Worm (Caenorhabditis elegans) whole organism, late embryonic: Measurements from ENCODE around the gene spat-3.
A peak's percentile ranks its signal among the peaks of the same experiment; 100 is the strongest.

ENCODE experiments used
- C38D4.7 ChIP-seq: fragments of 200-800 bp; sonication (Bioruptor generic); optimal IDR thresholded peaks from 2 replicates; lab custom pipeline; 2018; ENCODE audit warnings: mild to moderate bottlenecking, missing genetic modification characterization, moderate library complexity, missing compliant biosample characterization
- F13H6.1 ChIP-seq: sonication (generic microtip); optimal IDR thresholded peaks from 2 replicates; lab custom pipeline; 2016; ENCODE audit warnings: missing genetic modification characterization, missing compliant biosample characterization
- K02D7.2 ChIP-seq: sonication (generic microtip); optimal IDR thresholded peaks from 2 replicates; lab custom pipeline; 2017; ENCODE audit warnings: mild to moderate bottlenecking, missing genetic modification characterization, missing compliant biosample characterization
- T23F11.4 ChIP-seq: fragments of 200-800 bp; sonication (Bioruptor generic); optimal IDR thresholded peaks from 2 replicates; lab custom pipeline; 2018; ENCODE audit warnings: mild to moderate bottlenecking, missing genetic modification characterization, missing compliant biosample characterization
- Y22D7AL.16 ChIP-seq: sonication (generic microtip); optimal IDR thresholded peaks from 2 replicates; lab custom pipeline; 2016; ENCODE audit warnings: missing genetic modification characterization, missing compliant biosample characterization
- ahr-1 ChIP-seq: sonication (generic microtip); optimal IDR thresholded peaks from 2 replicates; lab custom pipeline; 2016; ENCODE audit warnings: missing genetic modification characterization, missing compliant biosample characterization
- ceh-14 ChIP-seq: sonication (generic microtip); optimal IDR thresholded peaks from 2 replicates; lab custom pipeline; 2016; ENCODE audit warnings: missing genotype, missing genetic modification characterization, missing compliant biosample characterization
- ceh-18 ChIP-seq: sonication (generic microtip); optimal IDR thresholded peaks from 2 replicates; lab custom pipeline; 2016; ENCODE audit warnings: missing genetic modification characterization, missing compliant biosample characterization
- ceh-22 ChIP-seq: sonication (generic microtip); optimal IDR thresholded peaks from 2 replicates; lab custom pipeline; 2017; ENCODE audit warnings: missing biosample characterization, missing genetic modification characterization
- ceh-24 ChIP-seq: sonication (generic microtip); optimal IDR thresholded peaks from 2 replicates; lab custom pipeline; 2016; ENCODE audit warnings: mild to moderate bottlenecking, missing genetic modification characterization, missing compliant biosample characterization
- ceh-30 ChIP-seq: fragments of 150-350 bp; optimal IDR thresholded peaks from 2 replicates; lab custom pipeline; 2014; ENCODE audit warnings: missing biosample characterization, missing genetic modification characterization
- ceh-31 ChIP-seq: sonication (generic microtip); optimal IDR thresholded peaks from 2 replicates; lab custom pipeline; 2016; ENCODE audit warnings: missing genetic modification characterization, missing compliant biosample characterization
- ceh-45 ChIP-seq: fragments of 200-800 bp; sonication (Bioruptor generic); IDR thresholded peaks from 2 replicates; pipeline ENCODE4 v1.3.6; 2022; ENCODE audit warnings: missing genetic modification reagents, missing genetic modification characterization, missing compliant biosample characterization
- ceh-48 ChIP-seq: sonication (generic microtip); optimal IDR thresholded peaks from 2 replicates; lab custom pipeline; 2016; ENCODE audit warnings: missing genetic modification characterization, inconsistent platforms, missing compliant biosample characterization
- ceh-6 ChIP-seq: fragments of 200-800 bp; sonication (Bioruptor generic); optimal IDR thresholded peaks from 2 replicates; lab custom pipeline; 2018; ENCODE audit warnings: mild to moderate bottlenecking, missing genetic modification characterization, missing compliant biosample characterization
- ceh-9 ChIP-seq: sonication (generic microtip); optimal IDR thresholded peaks from 2 replicates; lab custom pipeline; 2016; ENCODE audit warnings: mild to moderate bottlenecking, missing genetic modification characterization, inconsistent platforms, missing compliant biosample characterization
- che-1 ChIP-seq: sonication (generic microtip); optimal IDR thresholded peaks from 2 replicates; lab custom pipeline; 2016; ENCODE audit warnings: mild to moderate bottlenecking, missing genetic modification characterization, missing compliant biosample characterization
- dmd-4 ChIP-seq: sonication (generic microtip); optimal IDR thresholded peaks from 2 replicates; lab custom pipeline; 2016; ENCODE audit warnings: borderline replicate concordance, missing genetic modification characterization, missing compliant biosample characterization
- elt-4 ChIP-seq: sonication (generic microtip); optimal IDR thresholded peaks from 2 replicates; lab custom pipeline; 2016; ENCODE audit warnings: missing genetic modification characterization, missing compliant biosample characterization
- fax-1 ChIP-seq: sonication (generic microtip); optimal IDR thresholded peaks from 2 replicates; lab custom pipeline; 2016; ENCODE audit warnings: missing genotype, missing genetic modification characterization, missing compliant biosample characterization
- gmeb-2 ChIP-seq: sonication (generic microtip); optimal IDR thresholded peaks from 2 replicates; lab custom pipeline; 2016; ENCODE audit warnings: missing genetic modification characterization, inconsistent platforms, missing compliant biosample characterization
- hlh-13 ChIP-seq: fragments of 200-800 bp; sonication (Bioruptor generic); optimal IDR thresholded peaks from 2 replicates; lab custom pipeline; 2018; ENCODE audit warnings: mild to moderate bottlenecking, missing genetic modification characterization, missing compliant biosample characterization
- hlh-8 ChIP-seq: sonication (generic microtip); optimal IDR thresholded peaks from 2 replicates; lab custom pipeline; 2016; ENCODE audit warnings: missing genotype, missing genetic modification characterization, missing compliant biosample characterization
- lin-11 ChIP-seq: fragments of 200-800 bp; sonication (Bioruptor generic); optimal IDR thresholded peaks from 2 replicates; lab custom pipeline; 2018; ENCODE audit warnings: mild to moderate bottlenecking, missing genetic modification characterization, missing compliant biosample characterization
- madf-2 ChIP-seq: sonication (generic microtip); optimal IDR thresholded peaks from 2 replicates; lab custom pipeline; 2017; ENCODE audit warnings: missing genetic modification characterization, missing compliant biosample characterization
- mec-3 ChIP-seq: sonication (generic microtip); optimal IDR thresholded peaks from 2 replicates; lab custom pipeline; 2016; ENCODE audit warnings: borderline replicate concordance, missing genetic modification characterization, missing compliant biosample characterization
- pat-9 ChIP-seq: fragments of 200-800 bp; sonication (Bioruptor generic); optimal IDR thresholded peaks from 2 replicates; lab custom pipeline; 2018; ENCODE audit warnings: mild to moderate bottlenecking, missing genetic modification characterization, moderate library complexity, missing compliant biosample characterization
- pha-2 ChIP-seq: sonication (generic microtip); optimal IDR thresholded peaks from 2 replicates; lab custom pipeline; 2017; ENCODE audit warnings: mild to moderate bottlenecking, missing genetic modification characterization, missing compliant biosample characterization
- pqm-1 ChIP-seq: sonication (generic microtip); optimal IDR thresholded peaks from 2 replicates; lab custom pipeline; 2016; ENCODE audit warnings: missing genetic modification characterization, missing compliant biosample characterization
- pros-1 ChIP-seq: fragments of 150-350 bp; optimal IDR thresholded peaks from 2 replicates; lab custom pipeline; 2014; ENCODE audit warnings: missing biosample characterization, missing genetic modification reagents, missing genetic modification characterization
- ref-2 ChIP-seq: sonication (generic microtip); optimal IDR thresholded peaks from 2 replicates; lab custom pipeline; 2016; ENCODE audit warnings: missing genetic modification characterization, missing compliant biosample characterization
- rnt-1 ChIP-seq: sonication (generic microtip); optimal IDR thresholded peaks from 2 replicates; lab custom pipeline; 2016; ENCODE audit warnings: missing genetic modification characterization, missing compliant biosample characterization
- sdc-2 ChIP-seq: sonication (generic microtip); optimal IDR thresholded peaks from 2 replicates; lab custom pipeline; 2016; ENCODE audit warnings: missing genotype, missing genetic modification characterization, missing compliant biosample characterization
- sox-4 ChIP-seq: sonication (generic microtip); optimal IDR thresholded peaks from 2 replicates; lab custom pipeline; 2017; ENCODE audit warnings: mild to moderate bottlenecking, missing genetic modification characterization, inconsistent platforms, missing compliant biosample characterization
- tbx-2 ChIP-seq: sonication (generic microtip); optimal IDR thresholded peaks from 2 replicates; lab custom pipeline; 2016; ENCODE audit warnings: missing genetic modification characterization, missing compliant biosample characterization
- tbx-7 ChIP-seq: sonication (generic microtip); optimal IDR thresholded peaks from 2 replicates; lab custom pipeline; 2016; ENCODE audit warnings: missing genotype, missing genetic modification characterization, missing compliant biosample characterization
- ttx-3 ChIP-seq: sonication (generic microtip); optimal IDR thresholded peaks from 2 replicates; lab custom pipeline; 2016; ENCODE audit warnings: missing genetic modification reagents, missing genetic modification characterization, missing compliant biosample characterization
- unc-3 ChIP-seq, 2 experiments: fragments of 200-800 bp in 1 of 2; sonication (Bioruptor generic) in 1 of 2; sonication (generic microtip) in 1 of 2; conservative IDR thresholded peaks in 1 of 2; optimal IDR thresholded peaks in 1 of 2; 2 replicates each; pipeline versions ENCODE4 v1.3.6 to Lab custom; 2016 to 2022; ENCODE audit warnings: missing compliant biosample characterization in 2 of 2, missing genetic modification characterization in 2 of 2, missing genetic modification reagents in 1 of 2
- unc-42 ChIP-seq: sonication (generic microtip); optimal IDR thresholded peaks from 2 replicates; lab custom pipeline; 2016; ENCODE audit warnings: missing genotype, missing genetic modification characterization, missing compliant biosample characterization
- unc-55 ChIP-seq: sonication (generic microtip); optimal IDR thresholded peaks from 2 replicates; lab custom pipeline; 2017; ENCODE audit warnings: missing biosample characterization, missing genetic modification reagents, missing genetic modification characterization
- unc-86 ChIP-seq: sonication (generic microtip); optimal IDR thresholded peaks from 2 replicates; lab custom pipeline; 2016; ENCODE audit warnings: missing genetic modification characterization, missing compliant biosample characterization
- ztf-16 ChIP-seq: sonication (generic microtip); optimal IDR thresholded peaks from 2 replicates; lab custom pipeline; 2017; ENCODE audit warnings: missing genetic modification characterization, missing compliant biosample characterization

Gene spat-3

ce11 chrX:4606389-4606880 is 707 bp upstream of the spat-3 start (continued):
- peak; percentile 21 for TF ChIP-seq ceh-14 (tag; lab: Kevin White, UChicago)
- peak; percentile 63 for TF ChIP-seq C38D4.7 (GFP tag; lab: Kevin White, UChicago)
- peak; percentile 44 for TF ChIP-seq Y22D7AL.16 (tag; lab: Kevin White, UChicago)
- 0 out of 2 replicates have a peak, but pooled peaks have one; percentile 41 for TF ChIP-seq ceh-45 (GFP tag; lab: Robert Waterston, UW)
- peak; percentile 73 for TF ChIP-seq sox-4 (tag; lab: Kevin White, UChicago)
- TF ChIP-seq sdc-2 (tag; lab: Kevin White, UChicago), result peak; percentile 51
- peak; percentile 13 for TF ChIP-seq ahr-1 (tag; lab: Kevin White, UChicago)
- TF ChIP-seq tbx-2 (tag; lab: Kevin White, UChicago), result peak; percentile 53
- TF ChIP-seq lin-11 (tag; lab: Kevin White, UChicago), result peak; percentile 51
- TF ChIP-seq gmeb-2 (tag; lab: Kevin White, UChicago), result peak; percentile 73
- peak; percentile 72 for TF ChIP-seq pha-2

DNA sequence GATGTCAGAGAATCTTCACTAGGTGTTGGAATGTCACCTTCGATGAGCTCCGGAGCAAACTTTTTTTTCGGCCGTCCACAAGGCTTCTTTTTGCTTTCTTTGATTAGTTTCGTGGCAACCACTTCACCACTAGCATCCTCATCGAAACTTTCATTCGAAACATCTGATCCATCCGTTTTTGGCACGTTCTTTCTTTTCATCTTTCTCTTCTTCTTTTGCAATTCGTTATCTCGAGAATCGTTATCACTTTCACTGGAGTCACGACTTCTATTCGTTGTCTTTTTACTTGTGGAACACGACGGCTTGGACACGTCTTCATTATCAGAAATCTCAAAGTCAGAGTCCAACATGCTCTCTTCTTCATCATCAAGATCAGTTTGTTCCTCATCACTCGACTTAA is 1.5 kb downstream of the spat-3 start:
- TF ChIP-seq sox-4 (tag; lab: Kevin White, UChicago) (no peak), pat-9 (tag; lab: Kevin White, UChicago) (no peak), ceh-48 (tag; lab: Kevin White, UChicago) (no peak), ceh-45 (GFP tag; lab: Robert Waterston, UW) (no peak), C38D4.7 (GFP tag; lab: Kevin White, UChicago) (no peak), ceh-6 (GFP tag; lab: Kevin White, UChicago) (no peak), F13H6.1 (tag; lab: Kevin White, UChicago) (no peak), ceh-9 (tag; lab: Kevin White, UChicago) (no peak), pqm-1 (tag; lab: Kevin White, UChicago) (no peak), ceh-18 (tag; lab: Kevin White, UChicago) (no peak), tbx-7 (tag; lab: Kevin White, UChicago) (no peak), ttx-3 (tag; lab: Kevin White, UChicago) (no peak), ref-2 (tag; lab: Kevin White, UChicago) (no peak), unc-55 (GFP tag; lab: Kevin White, UChicago) (no peak), elt-4 (tag; lab: Kevin White, UChicago) (no peak), ztf-16 (tag; lab: Kevin White, UChicago) (no peak), T23F11.4 (GFP tag; lab: Kevin White, UChicago) (no peak), unc-42 (tag; lab: Kevin White, UChicago) (no peak)

DNA sequence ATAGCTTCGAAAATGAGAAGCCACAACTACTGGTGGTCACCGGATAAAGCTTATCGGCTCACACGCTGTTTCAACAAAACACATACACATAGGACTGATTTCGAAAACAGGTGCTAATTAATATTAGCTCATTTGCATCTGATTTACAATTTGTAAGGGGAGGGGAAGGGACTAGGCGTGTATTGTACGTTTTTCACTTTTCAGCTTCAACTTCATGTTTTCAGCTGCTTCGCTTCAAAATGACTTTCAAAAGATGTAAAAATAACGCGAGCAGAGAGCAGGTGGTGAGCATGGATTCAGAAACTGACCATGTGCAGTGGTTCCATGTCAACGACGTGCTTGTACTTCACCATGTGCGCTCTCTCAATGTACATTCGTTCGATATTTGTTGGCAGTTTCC is 4.7 kb downstream of the spat-3 start:
- no peak for TF ChIP-seq madf-2
- TF ChIP-seq, all 69 proteins: peak for 0

ce11 chrX:4599526-4599925 is 6.2 kb downstream of the spat-3 start:
- TF ChIP-seq unc-3 (GFP tag; conservative IDR thresholded peaks at IDR 0.05; lab: Robert Waterston, UW) (no peak), unc-3 (tag; optimal IDR thresholded peaks at IDR 0.05; lab: Kevin White, UChicago) (no peak), pqm-1 (tag; lab: Kevin White, UChicago) (no peak), ceh-22 (no peak), ceh-14 (tag; lab: Kevin White, UChicago) (no peak), unc-86 (tag; lab: Kevin White, UChicago) (no peak)

DNA sequence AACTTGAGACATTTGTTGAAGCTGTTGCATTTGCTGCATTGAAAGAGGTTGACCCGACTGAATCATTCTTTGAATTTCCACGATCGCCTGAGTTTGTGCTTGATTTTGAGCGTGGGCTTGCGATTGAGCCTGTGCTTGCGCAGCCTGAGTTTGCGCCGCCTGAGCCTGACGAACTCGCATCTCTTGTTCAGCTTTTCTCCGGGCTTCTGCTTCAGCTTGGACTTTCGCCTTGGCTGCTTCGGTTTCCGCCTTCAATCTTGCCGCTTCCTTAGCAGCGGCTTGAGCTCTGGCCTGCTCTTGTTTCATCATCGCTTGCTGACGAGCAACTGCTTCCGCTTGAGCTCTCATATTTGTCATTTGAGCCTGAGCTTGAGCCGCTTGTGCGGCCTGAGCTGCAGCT is 8.3 kb downstream of the spat-3 start:
- TF ChIP-seq dmd-4 (tag; lab: Kevin White, UChicago) (no peak), ahr-1 (tag; lab: Kevin White, UChicago) (no peak), che-1 (no peak), fax-1 (tag; lab: Kevin White, UChicago) (no peak), hlh-13 (no peak), rnt-1 (no peak), hlh-8 (tag; lab: Kevin White, UChicago) (no peak), unc-3 (GFP tag; conservative IDR thresholded peaks at IDR 0.05; lab: Robert Waterston, UW) (no peak), unc-3 (tag; optimal IDR thresholded peaks at IDR 0.05; lab: Kevin White, UChicago) (no peak), ceh-30 (no peak), ceh-14 (tag; lab: Kevin White, UChicago) (no peak), T23F11.4 (GFP tag; lab: Kevin White, UChicago) (no peak), K02D7.2 (no peak), madf-2 (no peak), mec-3 (tag; lab: Kevin White, UChicago) (no peak), ceh-31 (tag; lab: Kevin White, UChicago) (no peak), pros-1 (tag; lab: Kevin White, UChicago) (no peak), ceh-45 (GFP tag; lab: Robert Waterston, UW) (no peak), ceh-24 (tag; lab: Kevin White, UChicago) (no peak), sdc-2 (tag; lab: Kevin White, UChicago) (no peak)
